Fruit fly (Drosophila melanogaster): ENCODE measurements around the gene CG31988.

- TF ChIP-seq Sp1 (GFP tag; optimal IDR thresholded peaks at IDR 0.05): no peak
- no peak for TF ChIP-seq HLH106 (tag; optimal IDR thresholded peaks at IDR 0.05)
- no peak for TF ChIP-seq fru (GFP tag; optimal IDR thresholded peaks at IDR 0.05)
- TF ChIP-seq rgr (GFP tag; optimal IDR thresholded peaks at IDR 0.05): no peak
- no peak for TF ChIP-seq br (GFP tag; optimal IDR thresholded peaks at IDR 0.05)
- no peak for TF ChIP-seq jim (GFP tag; optimal IDR thresholded peaks at IDR 0.05)
- no peak for TF ChIP-seq OdsH (GFP tag; optimal IDR thresholded peaks at IDR 0.05)
- no peak for TF ChIP-seq dmrt93B (GFP tag; optimal IDR thresholded peaks at IDR 0.05)
- no peak for TF ChIP-seq h (GFP tag; optimal IDR thresholded peaks at IDR 0.05)
Measured at dm6 chr2L:21169160-21169624, 33.4 kb downstream of the CG31988 start.

Data from whole organism, wandering third instar larva.